Fruit fly (Drosophila melanogaster) whole organism, adult: Measurements from ENCODE around the gene B-H2.

Source experiments
- CG11617 ChIP-seq: fragments of 200-800 bp; sonication (Bioruptor generic); optimal IDR thresholded peaks from 2 replicates; lab custom pipeline; 2017; ENCODE audit warnings: mild to moderate bottlenecking, missing biosample characterization, missing genetic modification reagents, missing genetic modification characterization
- CG12768 ChIP-seq: fragments of 200-800 bp; sonication (Bioruptor generic); optimal IDR thresholded peaks from 2 replicates; lab custom pipeline; 2017; ENCODE audit warnings: missing biosample characterization, missing genetic modification characterization, mild to moderate bottlenecking, moderate library complexity, missing genetic modification reagents
- CG14711 ChIP-seq: fragments of 200-800 bp; sonication (Bioruptor generic); optimal IDR thresholded peaks from 2 replicates; lab custom pipeline; 2018; ENCODE audit warnings: missing biosample characterization, mild to moderate bottlenecking, missing genetic modification characterization, moderate library complexity
- CG33017 ChIP-seq: fragments of 200-800 bp; sonication (Bioruptor generic); optimal IDR thresholded peaks from 2 replicates; lab custom pipeline; 2018; ENCODE audit warnings: missing biosample characterization, mild to moderate bottlenecking, missing genetic modification characterization, moderate library complexity
- CG5204 ChIP-seq: fragments of 200-800 bp; sonication (Bioruptor generic); optimal IDR thresholded peaks from 2 replicates; lab custom pipeline; 2016; ENCODE audit warnings: missing biosample characterization, missing genetic modification characterization
- Clk ChIP-seq: fragments of 200-800 bp; sonication (Bioruptor generic); optimal IDR thresholded peaks from 2 replicates; lab custom pipeline; 2017; ENCODE audit warnings: missing biosample characterization, missing genetic modification characterization
- Crg-1 ChIP-seq: fragments of 200-800 bp; sonication (Bioruptor generic); optimal IDR thresholded peaks from 2 replicates; lab custom pipeline; 2016; ENCODE audit warnings: missing biosample characterization, missing genetic modification characterization
- Hr96 ChIP-seq: fragments of 200-800 bp; sonication (Bioruptor generic); optimal IDR thresholded peaks from 2 replicates; lab custom pipeline; 2016; ENCODE audit warnings: missing biosample characterization, missing genetic modification characterization
- kay ChIP-seq: fragments of 200-800 bp; sonication (Bioruptor generic); peaks from one replicate; lab custom pipeline; 2016; ENCODE audit warnings: missing biosample characterization, missing genetic modification characterization, borderline replicate concordance
- ovo ChIP-seq: fragments of 200-800 bp; sonication (Bioruptor generic); optimal IDR thresholded peaks from 2 replicates; lab custom pipeline; 2016; ENCODE audit warnings: missing biosample characterization, missing genetic modification characterization
- pad ChIP-seq: fragments of 200-800 bp; sonication (Bioruptor generic); optimal IDR thresholded peaks from 3 replicates; lab custom pipeline; 2017; ENCODE audit warnings: missing biosample characterization, missing genetic modification characterization, mild to moderate bottlenecking, moderate library complexity, missing genetic modification reagents

DNA sequence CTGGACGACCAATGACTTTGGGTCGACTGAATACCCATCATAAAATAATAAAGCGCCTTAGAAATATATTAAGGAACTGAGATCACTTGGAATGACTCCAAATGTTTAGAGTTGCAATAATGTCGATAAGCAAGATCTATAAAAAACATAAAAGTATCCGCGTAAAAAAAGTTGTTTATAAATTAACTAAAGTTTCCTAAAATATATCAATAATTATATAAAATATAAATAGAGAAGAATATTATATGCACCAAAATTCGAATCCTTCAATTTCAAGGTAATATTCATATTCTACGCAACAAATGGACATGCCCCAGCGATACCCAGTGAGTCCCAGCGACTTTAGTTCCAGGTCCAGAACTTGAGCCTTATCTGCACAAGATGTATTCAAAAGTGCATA, 18.0 kb downstream of the B-H2 start:
- TF ChIP-seq pad (GFP tag; lab: Kevin White, UChicago): no peak
- no peak for TF ChIP-seq kay (GFP tag; lab: Kevin White, UChicago)
- no peak for TF ChIP-seq ovo
- TF ChIP-seq Clk: no peak
- no peak for TF ChIP-seq CG11617
- no peak for TF ChIP-seq CG33017 (tag; lab: Kevin White, UChicago)
- no peak for TF ChIP-seq Hr96
- TF ChIP-seq Crg-1 (GFP tag; lab: Kevin White, UChicago): no peak
- TF ChIP-seq CG12768 (GFP tag; lab: Kevin White, UChicago): no peak
- TF ChIP-seq CG14711: no peak
- TF ChIP-seq CG5204 (GFP tag; lab: Kevin White, UChicago): no peak
